Fruit fly (Drosophila melanogaster) whole organism: Measurements from ENCODE around the gene ClpP.

ENCODE experiments used
- CG8478 ChIP-seq: fragments of >200 bp; optimal IDR thresholded peaks from 2 replicates; lab custom pipeline; 2018; ENCODE audit warnings: inconsistent platforms
- Dll ChIP-seq: fragments of >200 bp; optimal IDR thresholded peaks from 2 replicates; lab custom pipeline; 2017
- EcR ChIP-seq, 2 experiments: fragments of >200 bp; optimal IDR thresholded peaks; 2 replicates each; lab custom pipeline; 2017; ENCODE audit warnings: missing biosample characterization in 2 of 2, missing genetic modification characterization in 2 of 2, missing genetic modification reagents in 2 of 2
- pan ChIP-seq: fragments of >200 bp; optimal IDR thresholded peaks from 2 replicates; lab custom pipeline; 2017
- psq ChIP-seq: fragments of >200 bp; optimal IDR thresholded peaks from 2 replicates; lab custom pipeline; 2017
- usp ChIP-seq: fragments of >200 bp; optimal IDR thresholded peaks from 2 replicates; lab custom pipeline; 2017; ENCODE audit warnings: missing biosample characterization, missing genetic modification characterization, mixed read lengths

ClpP gene

dm6 chr2L:10386208-10386805 is 29.7 kb downstream of the ClpP start, which contains the start of the genes Cdk1 and mRpS7:
TSS of gene Cdk1 (minus strand) at chr2L:10386262.
TSS of gene mRpS7 (plus strand) at chr2L:10386662.
- TF ChIP-seq pan (no peak), CG8478 (no peak), EcR (GFP tag; optimal IDR thresholded peaks at IDR 0.05; lab: Kevin White, UChicago) (no peak), usp (GFP tag; lab: Kevin White, UChicago) (no peak), Dll (no peak), psq (no peak)

dm6 chr2L:10386824-10387223 is 30.2 kb downstream of the ClpP start:
- TF ChIP-seq EcR (GFP tag; optimal IDR thresholded peaks at IDR 0.05; lab: Kevin White, UChicago) = no peak
- no peak for TF ChIP-seq Dll
- TF ChIP-seq pan = no peak
- TF ChIP-seq usp (GFP tag; lab: Kevin White, UChicago) = no peak
- no peak for TF ChIP-seq CG8478
- no peak for TF ChIP-seq psq

dm6 chr2L:10387869-10388726 is 31.5 kb downstream of the ClpP start, which contains the start of gene da:
TSS of gene da (plus strand) at chr2L:10388105.
- no peak for TF ChIP-seq Dll
- TF ChIP-seq CG8478 = no peak
- no peak for TF ChIP-seq pan
- no peak for TF ChIP-seq usp (GFP tag; lab: Kevin White, UChicago)
- TF ChIP-seq psq = no peak
- no peak for TF ChIP-seq EcR (GFP tag; optimal IDR thresholded peaks at IDR 0.05; lab: Kevin White, UChicago)

dm6 chr2L:10393467-10393866 is 36.9 kb downstream of the ClpP start:
- TF ChIP-seq usp (GFP tag; lab: Kevin White, UChicago) = no peak
- TF ChIP-seq psq = no peak
- TF ChIP-seq Dll = no peak
- TF ChIP-seq EcR (GFP tag; optimal IDR thresholded peaks at IDR 0.05; lab: Kevin White, UChicago) = no peak
- TF ChIP-seq pan = no peak
- TF ChIP-seq CG8478 = no peak

- TF ChIP-seq psq = no peak
- TF ChIP-seq Dll = no peak
- TF ChIP-seq EcR (GFP tag; optimal IDR thresholded peaks at IDR 0.05; lab: Kevin White, UChicago) = no peak
- TF ChIP-seq CG8478 = no peak
- no peak for TF ChIP-seq usp (GFP tag; lab: Kevin White, UChicago)
- TF ChIP-seq pan = no peak
Measured at dm6 chr2L:10395035-10395434, 38.4 kb downstream of the ClpP start.

- no peak for TF ChIP-seq Dll
- TF ChIP-seq CG8478 = no peak
- TF ChIP-seq EcR (GFP tag; optimal IDR thresholded peaks at IDR 0.05; lab: Kevin White, UChicago) = no peak
- no peak for TF ChIP-seq psq
- no peak for TF ChIP-seq usp (GFP tag; lab: Kevin White, UChicago)
- TF ChIP-seq pan = no peak
Measured at dm6 chr2L:10395642-10396487, 39.3 kb downstream of the ClpP start, which contains the start of gene Mdh1. TSS of gene Mdh1 (minus strand) at chr2L:10396332.

- TF ChIP-seq CG8478 (no peak), Dll (no peak), EcR (GFP tag; optimal IDR thresholded peaks at IDR 0.05; lab: Kevin White, UChicago) (no peak), usp (GFP tag; lab: Kevin White, UChicago) (no peak), pan (no peak), psq (no peak)
Measured at dm6 chr2L:10396488-10396824, 39.9 kb downstream of the ClpP start, which contains the start of gene Cnot4. TSS of gene Cnot4 (plus strand) at chr2L:10396716.

- TF ChIP-seq EcR (GFP tag; optimal IDR thresholded peaks at IDR 0.05; lab: Kevin White, UChicago) (no peak), psq (no peak), CG8478 (no peak), usp (GFP tag; lab: Kevin White, UChicago) (no peak), pan (no peak), Dll (no peak)
Measured at dm6 chr2L:10396877-10397587, 40.4 kb downstream of the ClpP start.

dm6 chr2L:10403803-10404315 is 47.3 kb downstream of the ClpP start:
- no peak for TF ChIP-seq pan
- TF ChIP-seq psq = no peak
- TF ChIP-seq CG8478 = no peak
- TF ChIP-seq Dll = no peak
- TF ChIP-seq usp (GFP tag; lab: Kevin White, UChicago) = no peak
- no peak for TF ChIP-seq EcR (GFP tag; optimal IDR thresholded peaks at IDR 0.05; lab: Kevin White, UChicago)

dm6 chr2L:10405008-10405654 is 48.5 kb downstream of the ClpP start, which contains the start of the genes CG17768, LSm-4 and Ir31a:
TSS of gene CG17768 (minus strand) at chr2L:10405203.
TSS of gene LSm-4 (minus strand) at chr2L:10405203.
TSS of gene Ir31a (plus strand) at chr2L:10405565.
- TF ChIP-seq usp (GFP tag; lab: Kevin White, UChicago) (no peak), CG8478 (no peak), psq (no peak), EcR (GFP tag; optimal IDR thresholded peaks at IDR 0.05; lab: Kevin White, UChicago) (no peak), pan (no peak), Dll (no peak)
